Fruit fly (Drosophila melanogaster): ENCODE data around the gene Strump.

Strump gene

DNA sequence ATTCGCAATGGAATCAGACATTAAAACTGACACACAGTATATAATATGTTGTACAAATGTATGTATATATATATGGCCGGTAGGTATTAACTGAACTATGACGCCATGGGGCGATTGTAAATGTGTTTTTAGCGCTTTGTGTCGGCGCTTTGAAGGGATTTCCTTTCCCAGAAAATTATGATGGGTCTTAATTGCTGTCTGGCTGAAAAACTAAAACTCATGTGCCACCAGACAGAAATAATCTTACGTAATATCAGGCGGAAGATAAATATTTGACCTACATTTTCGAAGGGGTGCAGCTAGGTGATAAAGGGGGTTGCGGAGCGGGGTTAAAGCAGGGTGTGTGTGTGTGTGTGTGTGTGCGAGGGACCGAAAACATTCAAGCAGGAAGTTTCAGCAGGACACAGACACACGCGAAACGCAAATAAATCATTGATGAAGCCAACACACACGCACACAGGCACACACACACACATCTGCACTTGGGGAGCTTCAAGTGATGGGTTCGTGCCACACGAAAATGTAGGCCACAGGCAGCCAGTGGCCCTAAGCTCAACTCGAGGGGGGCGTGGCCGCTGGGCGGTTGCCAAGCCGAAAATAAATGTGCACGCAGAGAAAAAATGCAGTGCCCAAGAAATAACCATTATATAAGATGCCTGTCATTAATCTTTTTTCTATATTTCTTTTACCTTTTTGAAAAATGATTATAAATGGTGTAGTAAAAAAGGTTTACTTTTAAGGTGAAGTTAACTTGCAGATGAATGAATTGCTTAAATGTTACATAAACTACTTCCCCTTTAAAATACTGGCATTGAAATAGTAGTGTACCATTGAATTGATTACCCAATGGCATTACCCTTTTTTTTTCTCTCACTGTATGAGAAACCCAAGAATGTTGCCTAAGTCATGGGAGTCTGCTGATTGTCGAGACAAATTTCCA is 35.7 kb downstream of the Strump start (continued):
- TF ChIP-seq CG7368 (GFP tag; optimal IDR thresholded peaks at IDR 0.05) (peak; percentile 1), pdm3 (GFP tag; optimal IDR thresholded peaks at IDR 0.05) (peak; percentile 57), CG6276 (GFP tag; optimal IDR thresholded peaks at IDR 0.05) (peak; percentile 64), CG6808 (GFP tag; optimal IDR thresholded peaks at IDR 0.05) (peak; percentile 2), OdsH (GFP tag; optimal IDR thresholded peaks at IDR 0.05) (peak; percentile 56), CG1621 (tag; optimal IDR thresholded peaks at IDR 0.05) (no peak), Gug (GFP tag; IDR thresholded peaks at IDR 0.05) (peak; percentile 61), vri (GFP tag; optimal IDR thresholded peaks at IDR 0.05) (no peak), CG4318 (GFP tag; optimal IDR thresholded peaks at IDR 0.05) (peak; percentile 60), ss (GFP tag; optimal IDR thresholded peaks at IDR 0.05) (peak in 1 of 2 experiments; percentile 51)

DNA sequence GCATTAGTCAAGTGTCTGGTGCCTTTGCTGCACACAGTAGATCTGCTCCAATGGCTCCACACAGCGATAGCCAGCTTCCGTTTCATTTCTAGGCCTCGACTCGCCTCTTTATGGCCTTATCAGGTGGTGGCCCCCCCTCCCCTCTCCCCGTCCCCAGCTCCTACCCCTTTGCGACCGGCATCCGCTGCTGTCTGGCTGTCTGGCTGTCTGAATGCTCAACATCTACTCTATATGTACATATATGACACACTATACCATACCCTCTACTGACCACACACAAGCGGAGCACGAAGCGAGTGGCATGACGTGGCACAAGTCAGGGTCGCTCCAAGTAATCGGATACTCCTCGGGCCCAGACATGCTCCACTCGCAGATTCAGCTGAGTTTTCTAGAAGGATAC is 36.5 kb downstream of the Strump start:
- TF ChIP-seq salr (GFP tag; optimal IDR thresholded peaks at IDR 0.05) (peak in 1 of 2 experiments; percentile 5), esn (GFP tag; optimal IDR thresholded peaks at IDR 0.05) (no peak), ss (GFP tag; optimal IDR thresholded peaks at IDR 0.05) (peak; percentile 7 to 32), eg (GFP tag; IDR thresholded peaks at IDR 0.05) (peak; percentile 29; the same call in 1 of the 3 replicates), fd59A (GFP tag; optimal IDR thresholded peaks at IDR 0.05) (no peak), Hr4 (GFP tag; optimal IDR thresholded peaks at IDR 0.05) (no peak)

DNA sequence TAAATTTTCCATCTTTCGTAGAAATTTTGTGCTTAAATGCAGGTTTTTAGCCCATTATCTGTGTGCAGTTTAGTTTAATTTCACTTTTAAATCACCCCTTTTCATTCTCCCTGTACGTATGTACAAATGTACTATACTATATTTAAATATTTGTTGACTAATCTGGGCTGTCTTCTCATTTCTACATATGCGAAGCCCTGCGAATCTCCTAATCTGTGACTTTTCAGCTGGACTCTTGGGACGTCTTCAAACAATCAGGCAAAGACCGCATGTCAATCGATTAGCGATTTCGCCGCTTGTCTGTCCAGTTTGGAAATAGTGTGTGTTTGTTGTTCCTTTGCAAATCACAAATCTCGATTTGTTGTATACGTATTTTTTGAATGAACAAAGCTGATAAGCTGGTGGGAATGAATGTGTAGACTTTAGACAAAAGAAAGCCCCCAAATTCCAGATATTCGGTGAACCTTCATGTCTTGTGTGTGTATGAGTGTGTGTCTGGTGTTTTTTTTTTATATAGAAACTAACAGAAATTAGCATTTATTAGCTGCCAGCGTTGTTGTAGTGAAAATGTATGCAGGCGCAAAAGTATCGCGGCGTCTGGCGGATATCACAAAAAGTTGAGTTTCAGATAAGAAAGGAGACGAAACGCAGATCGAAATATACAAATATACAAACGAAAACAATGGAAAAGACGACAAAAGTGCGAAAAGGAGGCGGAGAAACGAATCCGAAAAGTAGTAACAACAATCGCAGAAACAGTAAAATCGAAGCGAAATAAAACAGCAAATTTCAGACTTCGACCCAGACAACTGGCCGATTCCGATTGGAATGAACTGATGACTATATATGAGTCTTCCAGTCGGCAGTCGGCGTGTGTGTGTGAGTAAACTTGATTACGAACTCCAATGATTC is 37.6 kb downstream of the Strump start:
- TF ChIP-seq CG8632 (GFP tag; optimal IDR thresholded peaks at IDR 0.05) (no peak), svp (GFP tag) (peak; percentile 75), spab (GFP tag; optimal IDR thresholded peaks at IDR 0.05) (no peak), ss (GFP tag; optimal IDR thresholded peaks at IDR 0.05) (peak; percentile 37 to 63), CG3919 (GFP tag; optimal IDR thresholded peaks at IDR 0.05) (peak; percentile 9), CG6808 (GFP tag; optimal IDR thresholded peaks at IDR 0.05) (peak; percentile 11)

DNA sequence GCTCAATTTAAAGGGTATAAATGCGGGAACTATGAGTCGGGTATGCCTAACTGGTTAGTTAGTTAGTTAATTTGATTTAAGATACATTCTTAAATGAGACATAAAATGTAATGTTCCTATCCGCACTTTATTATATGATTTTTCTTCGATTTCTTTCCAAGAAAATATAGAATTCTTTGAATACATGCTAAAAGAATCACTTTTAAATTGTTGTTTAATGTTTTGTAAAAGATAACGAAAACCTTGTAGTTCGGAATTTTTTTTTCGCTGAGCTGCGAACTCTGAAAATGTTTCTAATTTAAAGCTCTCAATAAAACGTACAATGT is 38.2 kb downstream of the Strump start:
- no peak for TF ChIP-seq CG34406 (GFP tag; optimal IDR thresholded peaks at IDR 0.05)
- peak; percentile 11 for TF ChIP-seq OdsH (GFP tag; optimal IDR thresholded peaks at IDR 0.05)
- peak; percentile 69 for TF ChIP-seq Eip78C (GFP tag)
- TF ChIP-seq CG4318 (GFP tag; optimal IDR thresholded peaks at IDR 0.05): peak; percentile 1
- TF ChIP-seq Hr4 (GFP tag; optimal IDR thresholded peaks at IDR 0.05): peak; percentile 10
- TF ChIP-seq svp (GFP tag): peak; percentile 59
- no peak for TF ChIP-seq achi (GFP tag; optimal IDR thresholded peaks at IDR 0.05)

DNA sequence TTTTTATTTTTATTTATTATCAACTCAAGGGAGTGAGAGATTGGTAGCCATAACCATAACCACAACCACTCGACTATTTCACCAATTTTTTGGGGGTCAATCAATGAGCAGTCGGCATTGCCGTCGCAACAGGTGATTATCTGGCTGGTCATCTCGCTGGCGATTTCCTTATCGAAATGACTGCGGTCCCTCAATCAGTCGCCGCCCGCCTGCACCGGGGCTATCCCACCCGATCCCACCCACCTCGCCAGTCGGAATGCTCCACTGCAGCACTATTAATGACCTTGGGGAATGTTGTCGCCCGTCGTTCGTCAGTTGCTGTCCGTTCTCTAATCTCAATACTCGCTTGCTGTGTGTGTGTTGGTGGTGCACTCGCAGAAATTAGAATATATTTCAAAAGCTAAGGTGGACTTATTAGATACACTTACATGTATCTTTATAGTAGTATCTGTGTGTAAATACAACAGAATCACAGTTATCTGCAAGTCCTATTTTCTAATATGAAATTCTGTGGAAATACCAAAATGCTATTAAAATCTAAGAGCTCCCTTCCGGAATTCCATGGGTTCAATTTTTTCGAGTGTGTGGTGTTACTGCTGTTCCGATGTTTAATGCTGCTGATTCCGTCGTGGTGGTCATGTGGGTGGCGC is 38.7 kb downstream of the Strump start:
- TF ChIP-seq Ets96B (tag; optimal IDR thresholded peaks at IDR 0.05) (no peak), vri (GFP tag; optimal IDR thresholded peaks at IDR 0.05) (no peak), dsx (GFP tag; optimal IDR thresholded peaks at IDR 0.05; ENCODE audit: poor library complexity, severe bottlenecking) (no peak), achi (GFP tag; optimal IDR thresholded peaks at IDR 0.05) (peak; percentile 52), CG9139 (GFP tag; optimal IDR thresholded peaks at IDR 0.05) (no peak), CG4318 (GFP tag; optimal IDR thresholded peaks at IDR 0.05) (peak; percentile 7), Sox15 (GFP tag; optimal IDR thresholded peaks at IDR 0.05) (no peak), Sox102F (GFP tag; optimal IDR thresholded peaks at IDR 0.05) (no peak), OdsH (GFP tag; optimal IDR thresholded peaks at IDR 0.05) (peak; percentile 44), CG31627 (GFP tag; optimal IDR thresholded peaks at IDR 0.05) (peak; percentile 28), CG1621 (tag; optimal IDR thresholded peaks at IDR 0.05) (no peak), pdm3 (GFP tag; optimal IDR thresholded peaks at IDR 0.05) (peak; percentile 53), Smox (GFP tag; optimal IDR thresholded peaks at IDR 0.05) (peak; percentile 32), salr (GFP tag; optimal IDR thresholded peaks at IDR 0.05) (no peak), Met (GFP tag; optimal IDR thresholded peaks at IDR 0.05) (peak; percentile 31), net (GFP tag; optimal IDR thresholded peaks at IDR 0.05) (peak; percentile 27), CG16779 (tag; optimal IDR thresholded peaks at IDR 0.05) (no peak), spab (GFP tag; optimal IDR thresholded peaks at IDR 0.05) (peak; percentile 7), CG6854 (GFP tag; optimal IDR thresholded peaks at IDR 0.05) (no peak), CG32006 (GFP tag; optimal IDR thresholded peaks at IDR 0.05) (peak; percentile 68), CG8632 (GFP tag; optimal IDR thresholded peaks at IDR 0.05) (peak; percentile 26), CG6276 (GFP tag; optimal IDR thresholded peaks at IDR 0.05) (no peak), dac (GFP tag; optimal IDR thresholded peaks at IDR 0.05) (no peak), fd85E (GFP tag; optimal IDR thresholded peaks at IDR 0.05) (no peak), Gug (GFP tag; IDR thresholded peaks at IDR 0.05) (0 out of 2 replicates have a peak, but pooled peaks have one; percentile 17)
